Fruit fly (Drosophila melanogaster): ENCODE data around the gene P5cr.

P5cr gene

dm6 chr3R:19074207-19074606 lies 45.5 kb downstream of the P5cr start (continued):
- TF ChIP-seq Oaz (GFP tag; IDR thresholded peaks at IDR 0.05) (no peak), eve (GFP tag; optimal IDR thresholded peaks at IDR 0.05) (no peak), CG4328 (GFP tag; optimal IDR thresholded peaks at IDR 0.05) (no peak), CG4730 (GFP tag; IDR thresholded peaks at IDR 0.05) (no peak), Antp (GFP tag; optimal IDR thresholded peaks at IDR 0.05) (no peak), tio (GFP tag; optimal IDR thresholded peaks at IDR 0.05) (no peak), CG8478 (optimal IDR thresholded peaks at IDR 0.05) (no peak), slbo (GFP tag; IDR thresholded peaks at IDR 0.05) (peak; percentile 31; the same call in 1 of the 2 replicates), CG9876 (GFP tag; optimal IDR thresholded peaks at IDR 0.05) (no peak), slou (GFP tag; optimal IDR thresholded peaks at IDR 0.05) (no peak), sens-2 (GFP tag; IDR thresholded peaks at IDR 0.05) (no peak), CG5953 (GFP tag; IDR thresholded peaks at IDR 0.05) (no peak), Chrac-16 (GFP tag; optimal IDR thresholded peaks at IDR 0.05) (no peak), tin (GFP tag; optimal IDR thresholded peaks at IDR 0.05) (peak; percentile 17), ase (GFP tag; IDR thresholded peaks at IDR 0.05) (peak; percentile 54; the same call in 1 of the 3 replicates), CG1603 (tag; optimal IDR thresholded peaks at IDR 0.05) (peak; percentile 37), Rx (GFP tag; IDR thresholded peaks at IDR 0.05) (peak; percentile 50; the same call in 1 of the 2 replicates), Awh (GFP tag; IDR thresholded peaks at IDR 0.05) (peak; percentile 38; the same call in 1 of the 2 replicates), CG10565 (GFP tag; optimal IDR thresholded peaks at IDR 0.05) (no peak), HLH3B (GFP tag; IDR thresholded peaks at IDR 0.05) (peak; percentile 33; the same call in 1 of the 2 replicates), ham (GFP tag; IDR thresholded peaks at IDR 0.05) (no peak), CG15479 (GFP tag; optimal IDR thresholded peaks at IDR 0.05) (no peak), CG7745 (tag; optimal IDR thresholded peaks at IDR 0.05) (no peak), cato (GFP tag; optimal IDR thresholded peaks at IDR 0.05; ENCODE audit: borderline replicate concordance) (no peak), CG11504 (tag; optimal IDR thresholded peaks at IDR 0.05) (peak; percentile 10), Xrp1 (GFP tag; IDR thresholded peaks at IDR 0.05) (peak; percentile 70), h (optimal IDR thresholded peaks at IDR 0.05) (no peak), Pdp1 (GFP tag; optimal IDR thresholded peaks at IDR 0.05) (no peak), CG10366 (GFP tag; IDR thresholded peaks at IDR 0.05) (peak; percentile 28; the same call in 1 of the 2 replicates), Gug (GFP tag; IDR thresholded peaks at IDR 0.05) (peak; percentile 18; the same call in 1 of the 4 replicates), Dbx (GFP tag; IDR thresholded peaks at IDR 0.05) (no peak), Blimp-1 (GFP tag; optimal IDR thresholded peaks at IDR 0.05) (peak; percentile 30), CG9932 (GFP tag; IDR thresholded peaks at IDR 0.05) (no peak), CG8281 (tag; optimal IDR thresholded peaks at IDR 0.05) (no peak), vvl (GFP tag; IDR thresholded peaks at IDR 0.05) (peak; percentile 37), Ets65A (GFP tag) (peak; percentile 70), CG3995 (GFP tag; optimal IDR thresholded peaks at IDR 0.05) (no peak), zfh1 (GFP tag; IDR thresholded peaks at IDR 0.05) (0 out of 3 replicates have a peak, but pooled peaks have one; percentile 33), chn (GFP tag; optimal IDR thresholded peaks at IDR 0.05) (peak; percentile 32), CkIIα-i1 (GFP tag; IDR thresholded peaks at IDR 0.05) (no peak), CG14667 (GFP tag; IDR thresholded peaks at IDR 0.05) (no peak), tna (GFP tag; IDR thresholded peaks at IDR 0.05; ENCODE audit: partially characterized antibody) (no peak), disco-r (GFP tag; optimal IDR thresholded peaks at IDR 0.05) (no peak), Gsc (GFP tag; IDR thresholded peaks at IDR 0.05) (no peak; the same call in 1 of the 2 replicates), Ptx1 (GFP tag; IDR thresholded peaks at IDR 0.05) (peak; percentile 34; the same call in 1 of the 2 replicates), row (GFP tag; IDR thresholded peaks at IDR 0.05) (peak; percentile 21; the same call in 1 of the 3 replicates), ranshi (GFP tag; IDR thresholded peaks at IDR 0.05) (peak; percentile 34; the same call in 1 of the 2 replicates), hkb (optimal IDR thresholded peaks at IDR 0.05) (no peak), hkb (GFP tag; IDR thresholded peaks at IDR 0.05) (peak; percentile 62; the same call in 1 of the 2 replicates), Dip2 (GFP tag; IDR thresholded peaks at IDR 0.05) (no peak), fd96Cb (tag; optimal IDR thresholded peaks at IDR 0.05) (peak; percentile 17), CG15514 (GFP tag; optimal IDR thresholded peaks at IDR 0.05) (no peak), PHDP (tag; optimal IDR thresholded peaks at IDR 0.05) (no peak)
